Worm (Caenorhabditis elegans): ENCODE data around the gene ZC395.11.

ce11 chrIII:5254108-5254507 is 32.0 kb downstream of the ZC395.11 start, which contains the start of the genes sumv-1 and gop-1:
- TF ChIP-seq dao-5 (tag; optimal IDR thresholded peaks at IDR 0.05) (no peak), him-1 (tag; optimal IDR thresholded peaks at IDR 0.05) (no peak)

Measured in whole organism, L4/young adult.